Worm (Caenorhabditis elegans): Measurements from ENCODE around the gene klp-6.

DNA sequence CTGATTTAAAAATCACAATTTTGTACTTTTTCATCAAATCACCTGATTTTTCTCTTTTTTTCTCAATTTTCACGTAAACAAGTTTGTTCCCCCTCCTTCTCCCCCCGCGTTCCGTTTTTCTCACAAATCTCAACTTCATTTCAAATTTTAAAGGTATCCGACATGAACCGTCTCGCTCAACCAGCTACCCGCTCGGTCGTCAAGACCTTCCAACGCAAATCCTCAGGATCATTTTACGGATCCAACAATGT is 50.8 kb downstream of the klp-6 start, which contains the start of gene cox-6A:
- TF ChIP-seq snu-23 (GFP tag; optimal IDR thresholded peaks at IDR 0.05) (no peak), dpl-1 (GFP tag; optimal IDR thresholded peaks at IDR 0.05) (no peak), nhr-11 (tag; optimal IDR thresholded peaks at IDR 0.05) (no peak), grh-1 (GFP tag; IDR thresholded peaks at IDR 0.05) (no peak), unc-62 (GFP tag; optimal IDR thresholded peaks at IDR 0.05) (no peak), skn-1 (tag; optimal IDR thresholded peaks at IDR 0.05) (no peak), C16A3.4 (tag; optimal IDR thresholded peaks at IDR 0.05) (no peak), nhr-77 (tag; optimal IDR thresholded peaks at IDR 0.05) (no peak)
